Fruit fly (Drosophila melanogaster) whole organism, pupa: ENCODE results near the gene Agpat4.

ENCODE experiments used
- CG34367 ChIP-seq: fragments of 200-800 bp; sonication (Bioruptor generic); optimal IDR thresholded peaks from 2 replicates; lab custom pipeline; 2018; ENCODE audit warnings: missing biosample characterization, mild to moderate bottlenecking, missing genetic modification characterization
- Snoo ChIP-seq: fragments of 200-800 bp; sonication (Bioruptor generic); optimal IDR thresholded peaks from 3 replicates; lab custom pipeline; 2017; ENCODE audit warnings: missing biosample characterization, mild to moderate bottlenecking, missing genetic modification characterization, inconsistent platforms
- gl ChIP-seq: fragments of 200-800 bp; sonication (Bioruptor generic); optimal IDR thresholded peaks from 2 replicates; lab custom pipeline; 2018; ENCODE audit warnings: missing biosample characterization, mild to moderate bottlenecking, missing genetic modification characterization

DNA sequence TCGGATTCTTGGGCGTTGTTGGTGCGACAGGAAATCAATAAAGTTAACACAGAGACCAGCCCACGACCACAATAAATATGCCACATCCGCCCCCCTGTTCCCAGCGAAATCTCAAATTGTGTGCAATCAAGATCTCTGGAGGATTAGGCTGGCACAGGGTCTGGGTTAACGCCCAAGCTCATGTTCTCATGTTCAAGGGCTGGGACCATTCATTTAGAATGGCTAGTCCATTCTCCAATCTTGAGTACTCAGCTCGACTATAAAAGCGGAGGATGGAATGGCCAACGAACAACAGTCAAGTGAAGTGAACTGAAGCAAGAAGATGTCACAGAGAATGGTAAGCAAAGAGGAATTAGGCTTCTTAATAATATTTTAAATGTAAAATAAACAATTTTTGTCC lies 48.4 kb downstream of the Agpat4 start, which contains the start of gene CG13056:
- TF ChIP-seq CG34367 (tag; lab: Kevin White, UChicago) = no peak
- no peak for TF ChIP-seq gl (tag; lab: Kevin White, UChicago)
- TF ChIP-seq Snoo (tag; lab: Kevin White, UChicago) = no peak
